Fruit fly (Drosophila melanogaster) whole organism, pupa: ENCODE measurements around the gene CG1695.
A peak's percentile ranks its signal among the peaks of the same experiment; 100 is the strongest.

Experiments used
- CG10348 ChIP-seq: fragments of 200-800 bp; sonication (Bioruptor generic); IDR thresholded peaks from 2 replicates; pipeline ENCODE4 v1.3.6; 2022; ENCODE audit warnings: missing biosample characterization, missing genetic modification characterization
- CG12605 ChIP-seq: fragments of 200-800 bp; sonication (Bioruptor generic); IDR thresholded peaks from 2 replicates; pipeline ENCODE4 v1.3.6; 2022; ENCODE audit warnings: missing biosample characterization, missing genetic modification characterization
- CG13204 ChIP-seq: fragments of 200-800 bp; sonication (Bioruptor generic); optimal IDR thresholded peaks from 2 replicates; lab custom pipeline; 2018; ENCODE audit warnings: missing biosample characterization, mild to moderate bottlenecking, missing genetic modification characterization, moderate library complexity
- CG14655 ChIP-seq: fragments of 200-800 bp; sonication (Bioruptor generic); optimal IDR thresholded peaks from 3 replicates; lab custom pipeline; 2017; ENCODE audit warnings: mild to moderate bottlenecking, missing biosample characterization, missing genetic modification reagents, missing genetic modification characterization
- CG15710 ChIP-seq: fragments of 200-800 bp; sonication (Bioruptor generic); optimal IDR thresholded peaks from 2 replicates; lab custom pipeline; 2018; ENCODE audit warnings: missing biosample characterization, mild to moderate bottlenecking, missing genetic modification characterization, moderate library complexity
- CG17806 ChIP-seq: fragments of 200-800 bp; sonication (Bioruptor generic); optimal IDR thresholded peaks from 2 replicates; lab custom pipeline; 2018; ENCODE audit warnings: missing biosample characterization, mild to moderate bottlenecking, missing genetic modification characterization, moderate library complexity
- CG32121 ChIP-seq: fragments of 200-800 bp; sonication (Bioruptor generic); IDR thresholded peaks from 2 replicates; pipeline ENCODE4 v1.3.6; 2022; ENCODE audit warnings: missing biosample characterization, missing genetic modification characterization
- CG34367 ChIP-seq: fragments of 200-800 bp; sonication (Bioruptor generic); optimal IDR thresholded peaks from 2 replicates; lab custom pipeline; 2018; ENCODE audit warnings: missing biosample characterization, mild to moderate bottlenecking, missing genetic modification characterization
- CG4496 ChIP-seq: fragments of 200-800 bp; sonication (Bioruptor generic); IDR thresholded peaks from 3 replicates; pipeline ENCODE4 v1.3.6; 2022; ENCODE audit warnings: missing biosample characterization, missing genetic modification characterization
- CG8159 ChIP-seq: fragments of 200-800 bp; sonication (Bioruptor generic); optimal IDR thresholded peaks from 3 replicates; lab custom pipeline; 2018; ENCODE audit warnings: missing biosample characterization, mild to moderate bottlenecking, missing genetic modification characterization, moderate library complexity
- CG8301 ChIP-seq: fragments of 200-800 bp; sonication (Bioruptor generic); optimal IDR thresholded peaks from 2 replicates; lab custom pipeline; 2018; ENCODE audit warnings: missing biosample characterization, mild to moderate bottlenecking, missing genetic modification characterization
- CG9948 ChIP-seq: fragments of 200-800 bp; sonication (Bioruptor generic); optimal IDR thresholded peaks from 2 replicates; lab custom pipeline; 2018; ENCODE audit warnings: missing biosample characterization, mild to moderate bottlenecking, missing genetic modification characterization, moderate library complexity
- D1 ChIP-seq: fragments of 200-800 bp; sonication (Bioruptor generic); optimal IDR thresholded peaks from 2 replicates; lab custom pipeline; 2018; ENCODE audit warnings: missing biosample characterization, mild to moderate bottlenecking, missing genetic modification characterization, moderate library complexity
- EcR ChIP-seq: fragments of 200-800 bp; sonication (Bioruptor generic); optimal IDR thresholded peaks from 3 replicates; lab custom pipeline; 2019; ENCODE audit warnings: missing biosample characterization, missing genetic modification characterization, mild to moderate bottlenecking, moderate library complexity, missing genetic modification reagents
- Ets98B ChIP-seq: fragments of 200-800 bp; sonication (Bioruptor generic); IDR thresholded peaks from 2 replicates; pipeline ENCODE4 v1.3.6; 2022; ENCODE audit warnings: missing biosample characterization, missing genetic modification characterization
- Pif1A ChIP-seq: fragments of 200-800 bp; sonication (Bioruptor generic); optimal IDR thresholded peaks from 3 replicates; lab custom pipeline; 2016; ENCODE audit warnings: missing biosample characterization, missing genetic modification characterization
- Pif1B ChIP-seq: fragments of 200-800 bp; sonication (Bioruptor generic); optimal IDR thresholded peaks from 3 replicates; lab custom pipeline; 2016; ENCODE audit warnings: missing biosample characterization, missing genetic modification characterization
- Snoo ChIP-seq: fragments of 200-800 bp; sonication (Bioruptor generic); optimal IDR thresholded peaks from 3 replicates; lab custom pipeline; 2017; ENCODE audit warnings: missing biosample characterization, mild to moderate bottlenecking, missing genetic modification characterization, inconsistent platforms
- fd96Ca ChIP-seq: fragments of 200-800 bp; sonication (Bioruptor generic); IDR thresholded peaks from 3 replicates; pipeline ENCODE4 v1.3.6; 2022; ENCODE audit warnings: missing biosample characterization, missing genetic modification characterization
- gl ChIP-seq: fragments of 200-800 bp; sonication (Bioruptor generic); optimal IDR thresholded peaks from 2 replicates; lab custom pipeline; 2018; ENCODE audit warnings: missing biosample characterization, mild to moderate bottlenecking, missing genetic modification characterization
- rn ChIP-seq: fragments of 200-800 bp; sonication (Bioruptor generic); IDR thresholded peaks from 2 replicates; pipeline ENCODE4 v1.3.6; 2022; ENCODE audit warnings: missing biosample characterization, missing genetic modification characterization

CG1695 gene

DNA sequence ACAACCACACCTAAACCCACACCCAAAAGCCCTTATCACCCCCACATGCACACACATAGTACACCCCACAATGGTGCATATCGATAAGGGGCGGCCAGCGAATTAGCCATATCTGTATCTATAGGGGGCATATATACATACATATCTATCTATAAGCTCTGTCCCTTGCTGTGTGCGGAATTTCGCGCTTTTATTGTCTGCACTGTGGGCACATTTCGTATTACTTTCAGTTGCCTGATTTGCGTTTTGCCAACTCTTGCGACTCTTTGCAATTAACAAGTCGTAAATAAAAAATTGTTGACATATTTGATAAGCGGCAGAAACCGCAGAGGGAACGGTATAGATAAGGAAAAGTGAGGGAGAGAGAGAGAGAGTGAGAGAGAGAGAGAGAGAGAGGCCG lies 47.7 kb downstream of the CG1695 start:
- TF ChIP-seq CG8301 (no peak), CG34367 (tag; lab: Kevin White, UChicago) (no peak), CG4496 (GFP tag; lab: Robert Waterston, UW) (no peak), rn (no peak), CG13204 (GFP tag; lab: Kevin White, UChicago) (no peak), EcR (no peak), CG12605 (GFP tag; lab: Robert Waterston, UW) (no peak), CG9948 (tag; lab: Kevin White, UChicago) (no peak), D1 (no peak), Pif1A (GFP tag; lab: Kevin White, UChicago) (no peak), fd96Ca (GFP tag; lab: Robert Waterston, UW) (no peak), CG15710 (no peak), CG17806 (no peak), Pif1B (GFP tag; lab: Kevin White, UChicago) (no peak), Ets98B (GFP tag; lab: Robert Waterston, UW) (no peak), CG14655 (GFP tag; lab: Kevin White, UChicago) (no peak), CG32121 (GFP tag; lab: Robert Waterston, UW) (no peak), Snoo (no peak)

DNA sequence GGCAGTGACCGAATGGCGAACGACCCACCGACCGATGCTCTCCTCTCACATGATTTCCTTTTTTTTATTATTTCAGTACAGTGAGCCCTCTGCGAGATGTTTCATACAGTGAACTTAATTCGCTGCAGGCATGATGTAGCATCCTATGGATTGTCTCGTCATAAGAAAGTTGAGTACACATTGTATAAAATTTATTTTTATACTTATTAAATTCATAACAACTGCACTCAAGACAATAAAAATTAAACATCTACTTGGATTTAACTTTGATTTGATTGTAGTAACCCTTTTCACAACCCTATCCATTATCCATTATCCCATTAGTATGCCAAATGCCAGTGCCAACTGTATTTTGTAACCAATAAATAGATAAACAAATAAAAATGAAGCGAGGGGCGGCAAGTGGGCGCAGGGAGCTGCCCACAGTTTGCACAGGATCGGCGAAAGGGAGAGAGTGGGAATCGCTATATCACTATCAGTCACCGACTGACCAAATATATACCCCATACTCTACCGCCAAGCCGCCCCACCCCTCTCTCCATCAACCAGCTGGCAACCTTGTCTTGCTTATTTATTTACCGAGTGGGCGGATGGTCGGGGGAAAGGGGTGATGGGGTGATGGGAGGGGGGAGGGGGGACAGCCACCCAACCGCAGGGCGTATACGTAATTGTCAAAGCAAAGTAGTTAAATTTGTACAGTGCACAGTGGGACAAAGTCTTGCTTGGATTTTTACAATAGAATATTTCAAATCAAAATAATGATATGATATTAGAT lies 49.2 kb downstream of the CG1695 start:
- TF ChIP-seq rn (no peak), CG10348 (GFP tag; lab: Robert Waterston, UW) (no peak), EcR (peak; percentile 45), CG12605 (GFP tag; lab: Robert Waterston, UW) (no peak), D1 (no peak), CG14655 (GFP tag; lab: Kevin White, UChicago) (peak; percentile 72), CG8301 (peak; percentile 56), Ets98B (GFP tag; lab: Robert Waterston, UW) (no peak), CG32121 (GFP tag; lab: Robert Waterston, UW) (peak; percentile 66), Pif1B (GFP tag; lab: Kevin White, UChicago) (peak; percentile 54), CG13204 (GFP tag; lab: Kevin White, UChicago) (no peak), CG4496 (GFP tag; lab: Robert Waterston, UW) (peak; percentile 46; the same call in 1 of the 3 replicates), CG34367 (tag; lab: Kevin White, UChicago) (peak; percentile 29), fd96Ca (GFP tag; lab: Robert Waterston, UW) (peak; percentile 54; the same call in 2 of the 3 replicates), CG8159 (tag; lab: Kevin White, UChicago) (peak; percentile 78), CG17806 (peak; percentile 63), CG15710 (peak; percentile 63), gl (no peak), CG9948 (tag; lab: Kevin White, UChicago) (peak; percentile 58), Snoo (no peak), Pif1A (GFP tag; lab: Kevin White, UChicago) (peak; percentile 51)

DNA sequence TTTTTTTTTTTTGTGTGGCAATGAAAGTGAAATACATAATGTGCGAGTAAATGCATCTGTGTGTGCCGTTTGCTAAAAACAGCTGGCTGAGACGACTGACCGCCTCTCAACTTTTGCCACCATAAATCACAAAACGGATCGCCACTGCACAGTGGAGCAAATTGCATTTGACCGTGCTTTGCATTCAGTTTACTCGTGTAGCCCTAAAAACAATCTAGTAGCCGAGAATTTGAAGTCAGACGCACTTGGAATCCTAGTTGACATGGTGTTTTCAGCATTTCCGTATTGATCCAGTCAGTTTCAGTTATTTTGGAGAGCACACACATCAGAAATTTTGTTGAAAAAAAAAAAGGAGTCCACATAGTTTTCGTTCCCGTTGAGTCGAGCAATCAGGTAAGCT lies 52.1 kb downstream of the CG1695 start, which contains the start of gene CG15461:
TSS of gene CG15461 (plus strand) at position 301 of the 400 bp plus-strand sequence.
- no peak for TF ChIP-seq rn
- TF ChIP-seq Pif1A (GFP tag; lab: Kevin White, UChicago): no peak
- no peak for TF ChIP-seq Snoo
- TF ChIP-seq fd96Ca (GFP tag; lab: Robert Waterston, UW): no peak
- no peak for TF ChIP-seq CG34367 (tag; lab: Kevin White, UChicago)
- no peak for TF ChIP-seq D1
- no peak for TF ChIP-seq CG13204 (GFP tag; lab: Kevin White, UChicago)
- TF ChIP-seq Pif1B (GFP tag; lab: Kevin White, UChicago): no peak
- no peak for TF ChIP-seq CG4496 (GFP tag; lab: Robert Waterston, UW)
- TF ChIP-seq CG15710: no peak
- no peak for TF ChIP-seq Ets98B (GFP tag; lab: Robert Waterston, UW)
- TF ChIP-seq CG32121 (GFP tag; lab: Robert Waterston, UW): no peak
- no peak for TF ChIP-seq CG14655 (GFP tag; lab: Kevin White, UChicago)
- TF ChIP-seq EcR: no peak
- no peak for TF ChIP-seq CG8159 (tag; lab: Kevin White, UChicago)
- no peak for TF ChIP-seq CG12605 (GFP tag; lab: Robert Waterston, UW)
- TF ChIP-seq CG10348 (GFP tag; lab: Robert Waterston, UW): no peak
- TF ChIP-seq, all 21 proteins: peak for 0

DNA sequence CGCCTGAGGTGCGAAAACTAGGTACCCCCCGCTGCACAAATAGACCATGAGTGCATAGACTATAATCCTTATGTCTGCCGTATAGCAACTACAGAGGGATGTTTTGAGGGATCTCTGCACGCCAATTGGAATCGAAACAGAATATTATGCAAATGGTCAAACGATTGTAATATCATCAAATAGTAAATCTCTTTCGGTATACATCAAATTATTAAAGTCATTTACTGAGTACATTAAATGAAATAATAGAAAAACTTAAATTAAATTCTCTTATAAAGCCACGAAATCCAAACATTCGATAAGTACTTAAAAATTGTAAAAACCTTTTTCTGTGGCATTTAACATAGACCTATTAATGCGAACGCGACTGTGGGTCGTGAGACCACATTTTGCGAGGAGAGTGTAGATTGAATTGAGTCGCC lies 55.0 kb downstream of the CG1695 start:
- TF ChIP-seq CG8159 (tag; lab: Kevin White, UChicago) (peak; percentile 78), CG4496 (GFP tag; lab: Robert Waterston, UW) (no peak), EcR (no peak), CG32121 (GFP tag; lab: Robert Waterston, UW) (no peak), rn (no peak), CG15710 (peak; percentile 66), CG14655 (GFP tag; lab: Kevin White, UChicago) (peak; percentile 85), CG13204 (GFP tag; lab: Kevin White, UChicago) (peak; percentile 25), Ets98B (GFP tag; lab: Robert Waterston, UW) (0 out of 2 replicates have a peak, but pooled peaks have one; percentile 32), Pif1A (GFP tag; lab: Kevin White, UChicago) (peak; percentile 72), CG34367 (tag; lab: Kevin White, UChicago) (peak; percentile 31), CG12605 (GFP tag; lab: Robert Waterston, UW) (no peak), CG17806 (peak; percentile 61), CG9948 (tag; lab: Kevin White, UChicago) (peak; percentile 64), CG10348 (GFP tag; lab: Robert Waterston, UW) (no peak), D1 (peak; percentile 45), fd96Ca (GFP tag; lab: Robert Waterston, UW) (peak; percentile 60; the same call in 1 of the 3 replicates), Pif1B (GFP tag; lab: Kevin White, UChicago) (peak; percentile 70), Snoo (peak; percentile 58), gl (no peak), CG8301 (peak; percentile 81)
